Fruit fly (Drosophila melanogaster): Measurements from ENCODE around the gene CG13995.

DNA sequence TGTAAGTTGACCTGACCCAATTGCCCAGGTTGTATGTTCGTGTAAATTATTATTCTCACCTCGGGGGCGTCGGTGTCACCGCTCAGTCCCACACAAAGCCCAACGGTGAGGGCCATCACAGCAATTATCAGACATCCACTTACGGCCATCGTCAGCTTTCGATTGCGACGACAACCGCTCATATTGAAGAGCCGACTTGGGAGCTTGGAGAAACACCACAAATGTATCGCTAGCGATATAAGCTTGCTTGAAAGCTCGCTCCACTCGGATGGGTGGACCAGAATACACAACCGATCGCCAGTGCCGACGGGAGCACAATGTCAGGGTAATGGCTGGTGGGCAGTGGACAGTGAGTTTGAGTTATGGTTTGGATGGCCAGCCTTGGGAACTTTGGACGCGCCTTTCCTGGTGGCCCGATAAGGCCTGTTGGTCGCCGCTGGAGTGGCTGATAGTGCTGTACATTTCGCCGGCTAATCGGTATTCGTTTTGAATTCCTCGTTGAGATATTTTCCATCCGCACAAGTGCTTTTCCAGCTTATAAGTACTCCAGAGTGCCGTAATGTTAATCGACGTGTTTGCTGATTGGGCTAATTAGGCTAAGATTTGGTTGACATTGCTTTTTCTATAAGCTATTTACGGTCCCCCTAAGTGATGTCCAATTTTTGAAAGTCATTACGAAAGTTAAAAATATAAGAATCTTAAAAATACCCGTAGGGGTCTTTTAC lies 47.4 kb upstream of the CG13995 start, which contains the start of gene Gal:
- TF ChIP-seq pad (GFP tag; optimal IDR thresholded peaks at IDR 0.05) (no peak), cnc (optimal IDR thresholded peaks at IDR 0.05) (no peak), toe (GFP tag; optimal IDR thresholded peaks at IDR 0.05) (no peak)

All from whole organism, adult.